Fruit fly (Drosophila melanogaster) whole organism, embryonic: ENCODE results near the gene teq.

ENCODE experiments used
- Abd-B ChIP-seq: fragments of 200-800 bp; sonication (Bioruptor generic); optimal IDR thresholded peaks from 2 replicates; lab custom pipeline; 2018; ENCODE audit warnings: missing biosample characterization, mild to moderate bottlenecking, missing genetic modification characterization, moderate library complexity
- Bdp1 ChIP-seq: fragments of 200-800 bp; sonication (Bioruptor generic); optimal IDR thresholded peaks from 3 replicates; lab custom pipeline; 2016; ENCODE audit warnings: missing biosample characterization, missing genetic modification characterization
- C15 ChIP-seq: fragments of 200-800 bp; sonication (Bioruptor generic); IDR thresholded peaks from 3 replicates; pipeline ENCODE4 v1.3.6; 2022; ENCODE audit warnings: missing biosample characterization, missing genetic modification characterization
- CG10979 ChIP-seq: fragments of 200-800 bp; sonication (Bioruptor generic); optimal IDR thresholded peaks from 2 replicates; lab custom pipeline; 2018; ENCODE audit warnings: missing biosample characterization, mild to moderate bottlenecking, missing genetic modification characterization, moderate library complexity
- CG12769 ChIP-seq: fragments of 200-800 bp; sonication (Bioruptor generic); optimal IDR thresholded peaks from 2 replicates; lab custom pipeline; 2019; ENCODE audit warnings: missing biosample characterization, mild to moderate bottlenecking, missing genetic modification characterization, moderate library complexity
- CG12942 ChIP-seq: fragments of 200-800 bp; sonication (Bioruptor generic); optimal IDR thresholded peaks from 3 replicates; lab custom pipeline; 2016; ENCODE audit warnings: missing biosample characterization, missing genetic modification characterization
- CG13624 ChIP-seq: fragments of 200-800 bp; sonication (Bioruptor generic); optimal IDR thresholded peaks from 2 replicates; lab custom pipeline; 2016; ENCODE audit warnings: missing biosample characterization, missing genetic modification characterization
- CG14050 ChIP-seq: fragments of 200-800 bp; sonication (Bioruptor generic); IDR thresholded peaks from 3 replicates; pipeline ENCODE4 v1.3.6; 2022; ENCODE audit warnings: missing biosample characterization, missing genetic modification characterization
- CG17328 ChIP-seq: fragments of 200-800 bp; sonication (Bioruptor generic); IDR thresholded peaks from 2 replicates; pipeline ENCODE4 v1.3.6; 2022; ENCODE audit warnings: missing biosample characterization, missing genetic modification characterization
- CG18599 ChIP-seq: fragments of 200-800 bp; sonication (Bioruptor generic); optimal IDR thresholded peaks from 3 replicates; lab custom pipeline; 2017; ENCODE audit warnings: missing biosample characterization, missing genetic modification characterization, mild to moderate bottlenecking, moderate library complexity, missing genetic modification reagents
- CG2199 ChIP-seq: fragments of 200-800 bp; sonication (Bioruptor generic); IDR thresholded peaks from 3 replicates; pipeline ENCODE4 v1.3.6; 2022; ENCODE audit warnings: missing biosample characterization, missing genetic modification characterization
- CG2678 ChIP-seq: fragments of 200-800 bp; sonication (Bioruptor generic); optimal IDR thresholded peaks from 3 replicates; lab custom pipeline; 2019; ENCODE audit warnings: missing biosample characterization, mild to moderate bottlenecking, missing genetic modification characterization, moderate library complexity
- CG31224 ChIP-seq: fragments of 200-800 bp; sonication (Bioruptor generic); IDR thresholded peaks from 2 replicates; pipeline ENCODE4 v1.3.6; 2022; ENCODE audit warnings: missing biosample characterization, missing genetic modification characterization
- CG4328 ChIP-seq: fragments of 200-800 bp; sonication (Bioruptor generic); optimal IDR thresholded peaks from 3 replicates; lab custom pipeline; 2017; ENCODE audit warnings: missing biosample characterization, missing genetic modification reagents, missing genetic modification characterization
- CG4424 ChIP-seq: fragments of 200-800 bp; sonication (Bioruptor generic); optimal IDR thresholded peaks from 3 replicates; lab custom pipeline; 2016; ENCODE audit warnings: missing biosample characterization, missing genetic modification characterization
- CG4707 ChIP-seq: fragments of 200-800 bp; sonication (Bioruptor generic); optimal IDR thresholded peaks from 2 replicates; lab custom pipeline; 2018; ENCODE audit warnings: missing biosample characterization, mild to moderate bottlenecking, missing genetic modification characterization, moderate library complexity
- CG5953 ChIP-seq: fragments of 200-800 bp; sonication (Bioruptor generic); IDR thresholded peaks from 2 replicates; pipeline ENCODE4 v1.3.6; 2022; ENCODE audit warnings: missing biosample characterization, missing genetic modification characterization
- CG6854 ChIP-seq: fragments of 200-800 bp; sonication (Bioruptor generic); optimal IDR thresholded peaks from 3 replicates; lab custom pipeline; 2017; ENCODE audit warnings: missing biosample characterization, mild to moderate bottlenecking, missing genetic modification characterization
- CG8281 ChIP-seq: fragments of 200-800 bp; sonication (Bioruptor generic); optimal IDR thresholded peaks from 2 replicates; lab custom pipeline; 2018; ENCODE audit warnings: missing biosample characterization, mild to moderate bottlenecking, missing genetic modification characterization, moderate library complexity
- CTCF ChIP-seq: fragments of 200-800 bp; sonication (Bioruptor generic); optimal IDR thresholded peaks from 2 replicates; lab custom pipeline; 2017; ENCODE audit warnings: missing biosample characterization, mild to moderate bottlenecking, missing genetic modification characterization, moderate library complexity
- CkIIα-i1 ChIP-seq: fragments of 200-800 bp; sonication (Bioruptor generic); IDR thresholded peaks from 2 replicates; pipeline ENCODE4 v1.3.6; 2022; ENCODE audit warnings: missing biosample characterization, missing genetic modification characterization
- Dll ChIP-seq: fragments of 200-800 bp; sonication (Bioruptor generic); IDR thresholded peaks from 4 replicates; pipeline ENCODE4 v1.3.6; 2022; ENCODE audit warnings: missing biosample characterization, missing genetic modification characterization; ENCODE audit not compliant: partially characterized antibody
- Dp ChIP-seq: fragments of 200-800 bp; sonication (Bioruptor generic); optimal IDR thresholded peaks from 2 replicates; lab custom pipeline; 2018; ENCODE audit warnings: missing biosample characterization, mild to moderate bottlenecking, missing genetic modification characterization, moderate library complexity
- Drgx ChIP-seq: fragments of 200-800 bp; sonication (Bioruptor generic); IDR thresholded peaks from 2 replicates; pipeline ENCODE4 v1.3.6; 2022; ENCODE audit warnings: missing biosample characterization, missing genetic modification characterization
- HLH54F ChIP-seq: fragments of 200-800 bp; sonication (Bioruptor generic); optimal IDR thresholded peaks from 3 replicates; lab custom pipeline; 2016; ENCODE audit warnings: missing biosample characterization, missing genetic modification characterization
- Kr ChIP-seq: fragments of 200-800 bp; sonication (Bioruptor generic); optimal IDR thresholded peaks from 2 replicates; lab custom pipeline; 2017; ENCODE audit warnings: missing biosample characterization, mild to moderate bottlenecking, missing genetic modification characterization
- NC2α ChIP-seq: fragments of 200-800 bp; sonication (Bioruptor generic); optimal IDR thresholded peaks from 2 replicates; lab custom pipeline; 2016; ENCODE audit warnings: missing biosample characterization, missing genetic modification characterization
- NC2β ChIP-seq: fragments of 200-800 bp; sonication (Bioruptor generic); optimal IDR thresholded peaks from 2 replicates; lab custom pipeline; 2016; ENCODE audit warnings: missing biosample characterization, missing genetic modification characterization
- Nf-YA ChIP-seq: fragments of 200-800 bp; sonication (Bioruptor generic); IDR thresholded peaks from 2 replicates; pipeline ENCODE4 v1.3.6; 2022; ENCODE audit warnings: missing biosample characterization, missing genetic modification characterization
- Nf-YB ChIP-seq: fragments of 200-800 bp; sonication (Bioruptor generic); optimal IDR thresholded peaks from 3 replicates; lab custom pipeline; 2019; ENCODE audit warnings: missing biosample characterization, mild to moderate bottlenecking, missing genetic modification characterization, moderate library complexity
- Rx ChIP-seq: fragments of 200-800 bp; sonication (Bioruptor generic); IDR thresholded peaks from 2 replicates; pipeline ENCODE4 v1.3.6; 2022; ENCODE audit warnings: missing biosample characterization, missing genetic modification characterization
- Scr ChIP-seq: fragments of 200-800 bp; sonication (Bioruptor generic); IDR thresholded peaks from 2 replicates; pipeline ENCODE4 v1.3.6; 2022; ENCODE audit warnings: missing biosample characterization, missing genetic modification characterization; ENCODE audit not compliant: partially characterized antibody
- Spps ChIP-seq: fragments of 200-800 bp; sonication (Bioruptor generic); optimal IDR thresholded peaks from 2 replicates; lab custom pipeline; 2018; ENCODE audit warnings: missing biosample characterization, mild to moderate bottlenecking, missing genetic modification characterization
- Sry-β ChIP-seq: fragments of 200-800 bp; sonication (Bioruptor generic); optimal IDR thresholded peaks from 2 replicates; lab custom pipeline; 2018; ENCODE audit warnings: missing biosample characterization, mild to moderate bottlenecking, missing genetic modification characterization, moderate library complexity
- Tbp ChIP-seq: fragments of >200 bp; optimal IDR thresholded peaks from 2 replicates; lab custom pipeline; 2018; ENCODE audit warnings: missing biosample characterization, missing genetic modification characterization
- Usf ChIP-seq: fragments of 200-800 bp; sonication (Bioruptor generic); optimal IDR thresholded peaks from 2 replicates; lab custom pipeline; 2017; ENCODE audit warnings: missing genotype, missing biosample characterization, missing genetic modification characterization
- al ChIP-seq: fragments of 200-800 bp; sonication (Bioruptor generic); IDR thresholded peaks from 2 replicates; pipeline ENCODE4 v1.3.6; 2022; ENCODE audit warnings: missing biosample characterization, missing genetic modification characterization
- cato ChIP-seq: fragments of 200-800 bp; sonication (Bioruptor generic); optimal IDR thresholded peaks from 2 replicates; lab custom pipeline; 2016; ENCODE audit warnings: missing biosample characterization, missing genetic modification characterization, borderline replicate concordance
- dan ChIP-seq: fragments of 200-800 bp; sonication (Bioruptor generic); IDR thresholded peaks from 2 replicates; pipeline ENCODE4 v1.3.6; 2022; ENCODE audit warnings: missing biosample characterization, missing genetic modification characterization
- dmrt11E ChIP-seq: fragments of 200-800 bp; sonication (Bioruptor generic); optimal IDR thresholded peaks from 3 replicates; lab custom pipeline; 2018; ENCODE audit warnings: missing biosample characterization, mild to moderate bottlenecking, missing genetic modification characterization, moderate library complexity
- dmrt99B ChIP-seq: fragments of 200-800 bp; sonication (Bioruptor generic); optimal IDR thresholded peaks from 2 replicates; lab custom pipeline; 2018; ENCODE audit warnings: missing biosample characterization, mild to moderate bottlenecking, missing genetic modification characterization, moderate library complexity
- ewg ChIP-seq: fragments of 200-800 bp; sonication (Bioruptor generic); optimal IDR thresholded peaks from 3 replicates; lab custom pipeline; 2017; ENCODE audit warnings: mild to moderate bottlenecking, missing biosample characterization, missing genetic modification reagents, missing genetic modification characterization
- eyg ChIP-seq: fragments of 200-800 bp; sonication (Bioruptor generic); optimal IDR thresholded peaks from 3 replicates; lab custom pipeline; 2016; ENCODE audit warnings: missing biosample characterization, missing genetic modification characterization
- fd102C ChIP-seq: fragments of 200-800 bp; sonication (Bioruptor generic); optimal IDR thresholded peaks from 2 replicates; lab custom pipeline; 2018; ENCODE audit warnings: missing biosample characterization, mild to moderate bottlenecking, missing genetic modification characterization, moderate library complexity
- gt ChIP-seq: fragments of 200-800 bp; sonication (Bioruptor generic); IDR thresholded peaks from 2 replicates; pipeline ENCODE4 v1.3.6; 2022; ENCODE audit warnings: missing biosample characterization, missing genetic modification characterization
- lov ChIP-seq, 2 experiments: fragments of 200-800 bp in 1 of 2; fragments of >200 bp in 1 of 2; sonication (Bioruptor generic) in 1 of 2; IDR thresholded peaks in 1 of 2; optimal IDR thresholded peaks in 1 of 2; 2 replicates in 1 of 2; 3 replicates in 1 of 2; pipeline versions ENCODE4 v1.3.6 to Lab custom; 2017 to 2022; ENCODE audit warnings: missing biosample characterization in 1 of 2, missing genetic modification characterization in 1 of 2
- pros ChIP-seq: fragments of 200-800 bp; sonication (Bioruptor generic); optimal IDR thresholded peaks from 3 replicates; lab custom pipeline; 2019; ENCODE audit warnings: missing biosample characterization, mild to moderate bottlenecking, missing genetic modification characterization, moderate library complexity
- sisA ChIP-seq: fragments of 200-800 bp; sonication (Bioruptor generic); IDR thresholded peaks from 2 replicates; pipeline ENCODE4 v1.3.6; 2022; ENCODE audit warnings: missing biosample characterization, missing genetic modification characterization
- slou ChIP-seq: fragments of 200-800 bp; sonication (Bioruptor generic); optimal IDR thresholded peaks from 3 replicates; lab custom pipeline; 2016; ENCODE audit warnings: missing biosample characterization, missing genetic modification characterization
- tio ChIP-seq: fragments of 200-800 bp; sonication (Bioruptor generic); optimal IDR thresholded peaks from 2 replicates; lab custom pipeline; 2017; ENCODE audit warnings: missing biosample characterization, missing genetic modification characterization, inconsistent platforms
- tup ChIP-seq: fragments of 200-800 bp; sonication (Bioruptor generic); optimal IDR thresholded peaks from 2 replicates; lab custom pipeline; 2016; ENCODE audit warnings: missing biosample characterization, mild to moderate bottlenecking, missing genetic modification characterization, moderate library complexity
- vvl ChIP-seq: fragments of 200-800 bp; sonication (Bioruptor generic); IDR thresholded peaks from 2 replicates; pipeline ENCODE4 v1.3.6; 2022; ENCODE audit warnings: missing biosample characterization, missing genetic modification characterization

Gene teq

DNA sequence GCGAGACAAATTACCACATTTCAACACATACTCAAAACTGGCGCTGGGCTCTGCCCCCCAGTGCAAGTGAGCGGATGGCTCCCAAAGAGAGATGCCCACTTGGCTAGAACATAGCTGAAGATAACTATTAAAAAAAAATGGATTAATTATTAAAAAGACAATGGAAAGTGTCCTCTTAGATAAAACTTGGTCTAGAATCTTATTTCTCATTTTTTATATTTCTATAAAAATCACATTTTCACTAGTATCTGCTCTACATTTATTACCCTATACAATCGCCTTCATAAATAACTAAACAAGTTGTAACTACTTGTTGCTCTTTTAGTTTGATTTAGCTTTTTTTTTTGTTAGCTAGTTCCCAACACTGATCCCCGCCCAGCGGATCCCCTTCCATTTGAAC, 41.6 kb upstream of the teq start (continued):
- TF ChIP-seq Dll (GFP tag; lab: Robert Waterston, UW) (no peak), CG6854 (GFP tag; lab: Kevin White, UChicago) (no peak), Nf-YA (GFP tag; lab: Robert Waterston, UW) (no peak), eyg (GFP tag; lab: Kevin White, UChicago) (no peak), Drgx (GFP tag; lab: Robert Waterston, UW) (no peak), slou (GFP tag; lab: Kevin White, UChicago) (no peak), sisA (GFP tag; lab: Robert Waterston, UW) (no peak), Dp (GFP tag; lab: Kevin White, UChicago) (no peak), CkIIα-i1 (GFP tag; lab: Robert Waterston, UW) (no peak), CG4707 (GFP tag; lab: Kevin White, UChicago) (no peak), CG2678 (tag; lab: Kevin White, UChicago) (peak; percentile 35), HLH54F (no peak), NC2β (GFP tag; lab: Kevin White, UChicago) (no peak), CG17328 (GFP tag; lab: Robert Waterston, UW) (no peak), Tbp (GFP tag; lab: Kevin White, UChicago) (no peak), fd102C (no peak), Scr (GFP tag; lab: Robert Waterston, UW) (no peak), dmrt11E (tag; lab: Kevin White, UChicago) (peak; percentile 58), dmrt99B (tag; lab: Kevin White, UChicago) (peak; percentile 28), Sry-β (GFP tag; lab: Kevin White, UChicago) (peak; percentile 87), CG10979 (tag; lab: Kevin White, UChicago) (peak; percentile 54), Nf-YB (no peak), CG12942 (no peak), CG13624 (GFP tag; lab: Kevin White, UChicago) (no peak), Abd-B (no peak), cato (GFP tag; lab: Kevin White, UChicago) (no peak), CTCF (GFP tag; lab: Kevin White, UChicago) (no peak), gt (GFP tag; lab: Robert Waterston, UW) (no peak), Usf (GFP tag; lab: Kevin White, UChicago) (no peak), CG12769 (no peak), CG8281 (tag; lab: Kevin White, UChicago) (no peak), Rx (GFP tag; lab: Robert Waterston, UW) (no peak), pros (GFP tag; lab: Kevin White, UChicago) (no peak), NC2α (GFP tag; lab: Kevin White, UChicago) (no peak), CG4328 (no peak), Kr (no peak), lov (optimal IDR thresholded peaks at IDR 0.05; lab: Kevin White, UChicago) (no peak), lov (GFP tag; IDR thresholded peaks at IDR 0.05; lab: Robert Waterston, UW) (no peak), C15 (no peak), ewg (no peak), CG2199 (GFP tag; lab: Robert Waterston, UW) (no peak), CG14050 (GFP tag; lab: Robert Waterston, UW) (no peak), CG31224 (GFP tag; lab: Robert Waterston, UW) (no peak), dan (GFP tag; lab: Robert Waterston, UW) (no peak), Bdp1 (no peak), Spps (tag; lab: Kevin White, UChicago) (no peak), CG4424 (GFP tag; lab: Kevin White, UChicago) (no peak), vvl (GFP tag; lab: Robert Waterston, UW) (0 out of 2 replicates have a peak, but pooled peaks have one; percentile 15), al (GFP tag; lab: Robert Waterston, UW) (no peak), CG5953 (GFP tag; lab: Robert Waterston, UW) (no peak), tio (GFP tag; lab: Kevin White, UChicago) (no peak), CG18599 (GFP tag; lab: Kevin White, UChicago) (no peak), tup (GFP tag; lab: Kevin White, UChicago) (no peak)
